Fruit fly (Drosophila melanogaster) whole organism, embryonic: ENCODE results near the gene TbCMF46.

ENCODE experiments used
- B-H1 ChIP-seq: fragments of 200-800 bp; sonication (Bioruptor generic); IDR thresholded peaks from 3 replicates; pipeline ENCODE4 v1.3.6; 2022; ENCODE audit warnings: missing biosample characterization, missing genetic modification characterization
- Bteb2 ChIP-seq: fragments of 200-800 bp; sonication (Bioruptor generic); optimal IDR thresholded peaks from 2 replicates; lab custom pipeline; 2016; ENCODE audit warnings: missing biosample characterization, missing genetic modification characterization
- CG10366 ChIP-seq: fragments of 200-800 bp; sonication (Bioruptor generic); IDR thresholded peaks from 2 replicates; pipeline ENCODE4 v1.3.6; 2022; ENCODE audit warnings: missing biosample characterization, missing genetic modification characterization
- CG10462 ChIP-seq: fragments of 200-800 bp; sonication (Bioruptor generic); optimal IDR thresholded peaks from 2 replicates; lab custom pipeline; 2016; ENCODE audit warnings: missing biosample characterization, missing genetic modification characterization
- CG11085 ChIP-seq: fragments of 200-800 bp; sonication (Bioruptor generic); IDR thresholded peaks from 2 replicates; pipeline ENCODE4 v1.3.6; 2022; ENCODE audit warnings: missing biosample characterization, missing genetic modification characterization
- CG11504 ChIP-seq: fragments of 200-800 bp; sonication (Bioruptor generic); optimal IDR thresholded peaks from 3 replicates; lab custom pipeline; 2019; ENCODE audit warnings: missing biosample characterization, mild to moderate bottlenecking, missing genetic modification characterization, moderate library complexity
- CG12769 ChIP-seq: fragments of 200-800 bp; sonication (Bioruptor generic); optimal IDR thresholded peaks from 2 replicates; lab custom pipeline; 2019; ENCODE audit warnings: missing biosample characterization, mild to moderate bottlenecking, missing genetic modification characterization, moderate library complexity
- CG13296 ChIP-seq: fragments of 200-800 bp; sonication (Bioruptor generic); optimal IDR thresholded peaks from 3 replicates; lab custom pipeline; 2018; ENCODE audit warnings: missing biosample characterization, mild to moderate bottlenecking, missing genetic modification characterization
- CG13424 ChIP-seq: fragments of 200-800 bp; sonication (Bioruptor generic); optimal IDR thresholded peaks from 2 replicates; lab custom pipeline; 2019; ENCODE audit warnings: missing biosample characterization, mild to moderate bottlenecking, missing genetic modification characterization, moderate library complexity
- CG1602 ChIP-seq: fragments of 200-800 bp; sonication (Bioruptor generic); optimal IDR thresholded peaks from 3 replicates; lab custom pipeline; 2016; ENCODE audit warnings: missing biosample characterization, missing genetic modification characterization
- CG1647 ChIP-seq: fragments of 200-800 bp; sonication (Bioruptor generic); optimal IDR thresholded peaks from 3 replicates; lab custom pipeline; 2016; ENCODE audit warnings: missing biosample characterization, missing genetic modification characterization
- CG17385 ChIP-seq: fragments of 200-800 bp; sonication (Bioruptor generic); optimal IDR thresholded peaks from 3 replicates; lab custom pipeline; 2018; ENCODE audit warnings: missing biosample characterization, mild to moderate bottlenecking, missing genetic modification characterization
- CG2678 ChIP-seq: fragments of 200-800 bp; sonication (Bioruptor generic); optimal IDR thresholded peaks from 3 replicates; lab custom pipeline; 2019; ENCODE audit warnings: missing biosample characterization, mild to moderate bottlenecking, missing genetic modification characterization, moderate library complexity
- CG2889 ChIP-seq: fragments of 200-800 bp; sonication (Bioruptor generic); IDR thresholded peaks from 3 replicates; pipeline ENCODE4 v1.3.6; 2022; ENCODE audit warnings: missing biosample characterization, missing genetic modification characterization
- CG33557 ChIP-seq: fragments of 200-800 bp; sonication (Bioruptor generic); optimal IDR thresholded peaks from 2 replicates; lab custom pipeline; 2019; ENCODE audit warnings: missing biosample characterization, mild to moderate bottlenecking, missing genetic modification characterization, moderate library complexity
- CG3726 ChIP-seq: fragments of 200-800 bp; sonication (Bioruptor generic); IDR thresholded peaks from 3 replicates; pipeline ENCODE4, ENCODE4 v1.3.6; 2022; ENCODE audit warnings: missing biosample characterization, missing genetic modification characterization
- CG4404 ChIP-seq: fragments of 200-800 bp; sonication (Bioruptor generic); IDR thresholded peaks from 2 replicates; pipeline ENCODE4 v1.3.6; 2022; ENCODE audit warnings: missing biosample characterization, missing genetic modification characterization
- CG6791 ChIP-seq: fragments of 200-800 bp; sonication (Bioruptor generic); IDR thresholded peaks from 3 replicates; pipeline ENCODE4 v1.3.6; 2022; ENCODE audit warnings: missing biosample characterization, missing genetic modification characterization; ENCODE audit not compliant: partially characterized antibody
- CG7963 ChIP-seq: fragments of 200-800 bp; sonication (Bioruptor generic); IDR thresholded peaks from 3 replicates; pipeline ENCODE4 v1.3.6; 2022; ENCODE audit warnings: missing biosample characterization, missing genetic modification characterization; ENCODE audit not compliant: partially characterized antibody
- CG8388 ChIP-seq: fragments of 200-800 bp; sonication (Bioruptor generic); optimal IDR thresholded peaks from 2 replicates; lab custom pipeline; 2019; ENCODE audit warnings: missing biosample characterization, mild to moderate bottlenecking, missing genetic modification characterization, moderate library complexity
- CkIIα-i1 ChIP-seq: fragments of 200-800 bp; sonication (Bioruptor generic); IDR thresholded peaks from 2 replicates; pipeline ENCODE4 v1.3.6; 2022; ENCODE audit warnings: missing biosample characterization, missing genetic modification characterization
- H15 ChIP-seq: fragments of 200-800 bp; sonication (Bioruptor generic); IDR thresholded peaks from 3 replicates; pipeline ENCODE4 v1.3.6; 2022; ENCODE audit warnings: missing biosample characterization, missing genetic modification characterization
- Hr51 ChIP-seq, 2 experiments: fragments of 200-800 bp; sonication (Bioruptor generic); optimal IDR thresholded peaks; 2 replicates in 1 of 2; 3 replicates in 1 of 2; lab custom pipeline; 2016 to 2018; ENCODE audit warnings: missing biosample characterization in 2 of 2, missing genetic modification characterization in 2 of 2, mild to moderate bottlenecking in 1 of 2, moderate library complexity in 1 of 2
- NC2β ChIP-seq: fragments of 200-800 bp; sonication (Bioruptor generic); optimal IDR thresholded peaks from 2 replicates; lab custom pipeline; 2016; ENCODE audit warnings: missing biosample characterization, missing genetic modification characterization
- Neu2 ChIP-seq: fragments of 200-800 bp; sonication (Bioruptor generic); optimal IDR thresholded peaks from 3 replicates; lab custom pipeline; 2016; ENCODE audit warnings: missing biosample characterization, missing genetic modification characterization, borderline replicate concordance
- Opbp ChIP-seq: fragments of 200-800 bp; sonication (Bioruptor generic); IDR thresholded peaks from 3 replicates; pipeline ENCODE4 v1.3.6; 2022; ENCODE audit warnings: missing biosample characterization, missing genetic modification characterization; ENCODE audit not compliant: partially characterized antibody
- Poxn ChIP-seq: fragments of 200-800 bp; sonication (Bioruptor generic); IDR thresholded peaks from 2 replicates; pipeline ENCODE4 v1.3.6; 2022; ENCODE audit warnings: missing biosample characterization, missing genetic modification characterization
- Tbp ChIP-seq: fragments of >200 bp; optimal IDR thresholded peaks from 2 replicates; lab custom pipeline; 2018; ENCODE audit warnings: missing biosample characterization, missing genetic modification characterization
- ash1 ChIP-seq: fragments of 200-800 bp; sonication (Bioruptor generic); optimal IDR thresholded peaks from 2 replicates; lab custom pipeline; 2018; ENCODE audit warnings: missing biosample characterization, mild to moderate bottlenecking, missing genetic modification characterization
- ato ChIP-seq: fragments of 200-800 bp; sonication (Bioruptor generic); IDR thresholded peaks from 2 replicates; pipeline ENCODE4 v1.3.6; 2022; ENCODE audit warnings: missing biosample characterization, missing genetic modification characterization; ENCODE audit not compliant: partially characterized antibody
- chm ChIP-seq: fragments of 200-800 bp; sonication (Bioruptor generic); IDR thresholded peaks from 2 replicates; pipeline ENCODE4 v1.3.6; 2022; ENCODE audit warnings: missing biosample characterization, missing genetic modification characterization
- fd64A ChIP-seq: fragments of 200-800 bp; sonication (Bioruptor generic); optimal IDR thresholded peaks from 3 replicates; lab custom pipeline; 2018; ENCODE audit warnings: missing biosample characterization, mild to moderate bottlenecking, missing genetic modification characterization
- fu2 ChIP-seq: fragments of 200-800 bp; sonication (Bioruptor generic); optimal IDR thresholded peaks from 2 replicates; lab custom pipeline; 2016; ENCODE audit warnings: missing biosample characterization, missing genetic modification characterization
- gt ChIP-seq: fragments of 200-800 bp; sonication (Bioruptor generic); IDR thresholded peaks from 2 replicates; pipeline ENCODE4 v1.3.6; 2022; ENCODE audit warnings: missing biosample characterization, missing genetic modification characterization
- ham ChIP-seq: fragments of 200-800 bp; sonication (Bioruptor generic); IDR thresholded peaks from 2 replicates; pipeline ENCODE4 v1.3.6; 2022; ENCODE audit warnings: missing biosample characterization, missing genetic modification characterization
- klu ChIP-seq: fragments of 200-800 bp; sonication (Bioruptor generic); IDR thresholded peaks from 2 replicates; pipeline ENCODE4 v1.3.6; 2022; ENCODE audit warnings: missing biosample characterization, missing genetic modification characterization
- nom ChIP-seq: fragments of 200-800 bp; sonication (Bioruptor generic); optimal IDR thresholded peaks from 2 replicates; lab custom pipeline; 2017; ENCODE audit warnings: missing biosample characterization, missing genetic modification characterization, mild to moderate bottlenecking, moderate library complexity, missing genetic modification reagents
- onecut ChIP-seq: fragments of 200-800 bp; sonication (Bioruptor generic); IDR thresholded peaks from 2 replicates; pipeline ENCODE4 v1.3.6; 2022; ENCODE audit warnings: missing biosample characterization, missing genetic modification characterization
- otp ChIP-seq: fragments of 200-800 bp; sonication (Bioruptor generic); IDR thresholded peaks from 3 replicates; pipeline ENCODE4, ENCODE4 v1.3.6; 2022; ENCODE audit warnings: missing biosample characterization, missing genetic modification characterization
- p53 ChIP-seq: fragments of 200-800 bp; sonication (Bioruptor generic); optimal IDR thresholded peaks from 2 replicates; lab custom pipeline; 2016; ENCODE audit warnings: missing biosample characterization, missing genetic modification characterization
- pros ChIP-seq: fragments of 200-800 bp; sonication (Bioruptor generic); optimal IDR thresholded peaks from 3 replicates; lab custom pipeline; 2019; ENCODE audit warnings: missing biosample characterization, mild to moderate bottlenecking, missing genetic modification characterization, moderate library complexity
- schlank ChIP-seq: fragments of 200-800 bp; sonication (Bioruptor generic); optimal IDR thresholded peaks from 2 replicates; lab custom pipeline; 2018; ENCODE audit warnings: missing biosample characterization, mild to moderate bottlenecking, missing genetic modification characterization
- sim ChIP-seq: fragments of 200-800 bp; sonication (Bioruptor generic); IDR thresholded peaks from 2 replicates; pipeline ENCODE4 v1.3.6; 2022; ENCODE audit warnings: missing biosample characterization, missing genetic modification characterization
- sisA ChIP-seq: fragments of 200-800 bp; sonication (Bioruptor generic); IDR thresholded peaks from 2 replicates; pipeline ENCODE4 v1.3.6; 2022; ENCODE audit warnings: missing biosample characterization, missing genetic modification characterization
- sna ChIP-seq: fragments of 200-800 bp; sonication (Bioruptor generic); IDR thresholded peaks from 2 replicates; pipeline ENCODE4 v1.3.6; 2022; ENCODE audit warnings: missing biosample characterization, missing genetic modification characterization; ENCODE audit not compliant: partially characterized antibody
- sr ChIP-seq: fragments of 200-800 bp; sonication (Bioruptor generic); IDR thresholded peaks from 3 replicates; pipeline ENCODE4 v1.3.6; 2022; ENCODE audit warnings: missing biosample characterization, missing genetic modification characterization
- tgo ChIP-seq: fragments of 200-800 bp; sonication (Bioruptor generic); IDR thresholded peaks from 3 replicates; pipeline ENCODE4 v1.3.6; 2022; ENCODE audit warnings: missing biosample characterization, missing genetic modification characterization
- zen ChIP-seq: fragments of 200-800 bp; sonication (Bioruptor generic); optimal IDR thresholded peaks from 3 replicates; lab custom pipeline; 2018; ENCODE audit warnings: missing biosample characterization, mild to moderate bottlenecking, missing genetic modification characterization, moderate library complexity

Gene TbCMF46

DNA sequence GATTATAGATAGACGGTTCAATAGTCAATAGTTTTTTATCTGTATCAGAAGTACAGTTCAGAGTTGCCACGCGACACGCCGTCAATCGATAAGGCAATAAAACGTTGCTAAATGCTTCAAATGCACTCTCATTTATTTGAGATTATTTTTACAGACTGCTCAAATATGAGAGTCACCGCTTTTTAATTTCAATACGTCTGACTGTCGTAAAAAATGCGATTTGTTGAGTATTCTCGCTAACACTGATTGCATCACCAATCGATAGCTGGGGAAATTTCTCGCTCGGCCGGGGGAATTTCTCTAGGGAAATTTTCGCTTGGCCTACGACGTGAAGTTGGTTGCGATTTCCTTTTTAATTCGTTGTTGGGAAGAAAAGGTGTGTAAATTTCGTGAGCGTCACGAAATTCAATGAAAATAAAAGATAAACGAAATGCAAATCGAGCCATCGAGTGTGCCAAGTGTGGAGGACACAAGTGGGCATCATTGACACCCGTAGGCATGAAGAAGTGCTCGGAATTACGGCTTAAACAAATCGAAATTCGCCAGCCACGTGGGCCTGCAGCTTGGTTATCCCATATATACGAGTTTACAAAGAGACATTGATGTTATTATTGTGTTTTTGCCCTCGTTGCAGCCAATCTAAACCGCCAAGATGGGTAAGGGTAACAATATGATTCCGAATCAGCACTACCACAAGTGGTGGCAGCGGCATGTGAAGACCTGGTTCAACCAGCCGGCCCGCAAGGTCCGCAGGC is 42.5 kb upstream of the TbCMF46 start, which contains the start of the genes Dref and RpL13 (continued):
- no peak for TF ChIP-seq CG11504 (tag; lab: Kevin White, UChicago)
- peak; percentile 67 for TF ChIP-seq zen
- TF ChIP-seq sisA, result 0 out of 2 replicates have a peak, but pooled peaks have one; percentile 19
- peak; percentile 68 for TF ChIP-seq CG10366 (GFP tag; lab: Robert Waterston, UW)

dm6 chr2L:9963603-9964042 is 39.0 kb upstream of the TbCMF46 start, which contains the start of gene CG5850:
TSS of gene CG5850 (minus strand) at chr2L:9963949.
- TF ChIP-seq CG2889 (GFP tag; lab: Robert Waterston, UW) (no peak), CG1647 (GFP tag; lab: Kevin White, UChicago) (no peak), CG12769 (tag; lab: Kevin White, UChicago) (no peak), onecut (no peak), CG6791 (GFP tag; lab: Robert Waterston, UW) (no peak), ham (no peak), Opbp (no peak), H15 (GFP tag; lab: Robert Waterston, UW) (no peak), Bteb2 (GFP tag; lab: Kevin White, UChicago) (no peak), klu (GFP tag; lab: Robert Waterston, UW) (no peak), CG33557 (GFP tag; lab: Kevin White, UChicago) (peak; percentile 34), otp (no peak), CG13296 (GFP tag; lab: Kevin White, UChicago) (peak; percentile 41), CkIIα-i1 (GFP tag; lab: Robert Waterston, UW) (no peak), sr (GFP tag; lab: Robert Waterston, UW) (no peak), Hr51 (GFP tag; optimal IDR thresholded peaks at IDR 0.05; lab: Kevin White, UChicago) (peak in 1 of 2 experiments; percentile 7), schlank (tag; lab: Kevin White, UChicago) (no peak), Neu2 (GFP tag; lab: Kevin White, UChicago) (no peak), gt (GFP tag; lab: Robert Waterston, UW) (no peak), nom (peak; percentile 21), CG8388 (GFP tag; lab: Kevin White, UChicago) (peak; percentile 4), tgo (no peak), CG1602 (GFP tag; lab: Kevin White, UChicago) (no peak), CG11085 (GFP tag; lab: Robert Waterston, UW) (no peak), CG17385 (GFP tag; lab: Kevin White, UChicago) (no peak), fd64A (GFP tag; lab: Kevin White, UChicago) (no peak), CG3726 (GFP tag; lab: Robert Waterston, UW) (no peak), Tbp (no peak), zen (peak; percentile 17), sim (no peak), p53 (GFP tag; lab: Kevin White, UChicago) (no peak), Poxn (GFP tag; lab: Robert Waterston, UW) (no peak), CG4404 (no peak), CG10462 (GFP tag; lab: Kevin White, UChicago) (no peak), ato (GFP tag; lab: Robert Waterston, UW) (no peak), pros (GFP tag; lab: Kevin White, UChicago) (no peak), fu2 (no peak), B-H1 (GFP tag; lab: Robert Waterston, UW) (no peak), ash1 (GFP tag; lab: Kevin White, UChicago) (no peak), chm (GFP tag; lab: Robert Waterston, UW) (no peak), sna (0 out of 2 replicates have a peak, but pooled peaks have one; percentile 33), CG13424 (tag; lab: Kevin White, UChicago) (peak; percentile 28), CG2678 (tag; lab: Kevin White, UChicago) (peak; percentile 43), NC2β (GFP tag; lab: Kevin White, UChicago) (no peak), CG7963 (GFP tag; lab: Robert Waterston, UW) (no peak)
